Fruit fly (Drosophila melanogaster): Measurements from ENCODE around the gene GILT2.

Gene GILT2

DNA sequence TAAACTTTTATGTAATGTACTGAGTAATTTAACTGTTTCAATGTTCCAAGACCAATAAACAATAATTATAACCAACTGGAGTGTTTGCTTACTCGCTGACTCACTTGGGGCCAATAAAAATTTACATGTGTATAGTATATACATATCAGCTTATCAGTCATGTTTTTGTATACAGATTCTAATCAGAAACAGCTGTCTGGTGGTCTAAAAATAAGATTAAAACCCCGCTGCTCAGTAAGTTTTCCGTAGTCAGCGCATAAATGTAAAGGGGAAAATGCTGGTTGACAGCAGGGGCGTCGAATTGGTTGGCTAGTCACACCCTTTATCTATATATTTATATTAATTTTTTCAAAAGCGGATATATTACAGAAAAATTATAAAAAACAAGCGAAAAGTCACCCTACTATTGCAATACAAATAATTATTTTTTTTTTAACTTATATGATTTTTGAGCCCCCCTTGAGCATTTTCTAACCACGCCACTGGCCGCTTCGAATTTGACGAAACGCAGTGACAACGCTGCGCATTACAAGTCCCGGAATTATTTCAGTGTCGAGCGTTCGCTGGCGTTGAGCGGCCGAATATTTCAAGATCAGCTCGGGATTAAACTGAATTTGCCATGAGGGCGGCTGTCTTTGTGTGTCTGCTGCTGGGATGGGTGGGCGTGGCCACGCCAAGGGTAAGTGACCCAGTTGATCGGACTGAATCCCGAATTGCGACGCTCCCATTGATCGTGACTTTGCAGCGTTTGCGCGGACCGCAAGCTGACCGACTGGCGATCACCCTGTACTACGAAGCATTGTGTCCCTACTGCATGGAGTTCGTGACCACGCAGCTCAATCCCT is at the start of gene GILT2:
TSS of gene GILT2 (plus strand) at position 547 of the 845 bp plus-strand sequence.
- TF ChIP-seq OdsH (GFP tag; optimal IDR thresholded peaks at IDR 0.05) (peak; percentile 89), jim (GFP tag; optimal IDR thresholded peaks at IDR 0.05) (no peak), Dif (GFP tag; optimal IDR thresholded peaks at IDR 0.05; ENCODE audit: partially characterized antibody) (peak; percentile 53), dmrt93B (GFP tag; optimal IDR thresholded peaks at IDR 0.05) (peak; percentile 83), CrebA (GFP tag; optimal IDR thresholded peaks at IDR 0.05; ENCODE audit: borderline replicate concordance) (peak; percentile 28), HLH106 (tag; optimal IDR thresholded peaks at IDR 0.05) (peak; percentile 87), woc (GFP tag; optimal IDR thresholded peaks at IDR 0.05) (no peak), br (GFP tag; optimal IDR thresholded peaks at IDR 0.05) (peak; percentile 81), foxo (GFP tag; optimal IDR thresholded peaks at IDR 0.05) (peak in 1 of 2 experiments; percentile 91), Hr78 (GFP tag; optimal IDR thresholded peaks at IDR 0.05) (no peak), Vsx2 (GFP tag; optimal IDR thresholded peaks at IDR 0.05; ENCODE audit: partially characterized antibody) (peak; percentile 57), fru (GFP tag; optimal IDR thresholded peaks at IDR 0.05) (peak; percentile 88), CG9705 (GFP tag; optimal IDR thresholded peaks at IDR 0.05) (peak; percentile 66), h (GFP tag; optimal IDR thresholded peaks at IDR 0.05) (peak; percentile 90), rgr (GFP tag; optimal IDR thresholded peaks at IDR 0.05) (peak; percentile 91), sage (GFP tag; optimal IDR thresholded peaks at IDR 0.05) (peak; percentile 87), CG32264 (GFP tag; optimal IDR thresholded peaks at IDR 0.05) (peak; percentile 45), dsf (GFP tag; optimal IDR thresholded peaks at IDR 0.05; ENCODE audit: borderline replicate concordance) (no peak), dl (GFP tag; optimal IDR thresholded peaks at IDR 0.05; ENCODE audit: insufficient read depth in 1 of 2, partially characterized antibody in 2 of 2) (no peak), Mio (GFP tag; optimal IDR thresholded peaks at IDR 0.05) (no peak), Rel (GFP tag; optimal IDR thresholded peaks at IDR 0.05) (peak; percentile 3), Rel (tag; optimal IDR thresholded peaks at IDR 0.05) (peak; percentile 65), ey (GFP tag; optimal IDR thresholded peaks at IDR 0.05) (peak; percentile 79), Sp1 (GFP tag; optimal IDR thresholded peaks at IDR 0.05) (peak; percentile 91), lola (GFP tag; optimal IDR thresholded peaks at IDR 0.05) (no peak), Jra (GFP tag; optimal IDR thresholded peaks at IDR 0.05) (peak; percentile 39), psq (GFP tag; optimal IDR thresholded peaks at IDR 0.05) (peak; percentile 86), GATAd (GFP tag; optimal IDR thresholded peaks at IDR 0.05) (peak; percentile 8), sv (GFP tag; optimal IDR thresholded peaks at IDR 0.05) (peak; percentile 85)

DNA sequence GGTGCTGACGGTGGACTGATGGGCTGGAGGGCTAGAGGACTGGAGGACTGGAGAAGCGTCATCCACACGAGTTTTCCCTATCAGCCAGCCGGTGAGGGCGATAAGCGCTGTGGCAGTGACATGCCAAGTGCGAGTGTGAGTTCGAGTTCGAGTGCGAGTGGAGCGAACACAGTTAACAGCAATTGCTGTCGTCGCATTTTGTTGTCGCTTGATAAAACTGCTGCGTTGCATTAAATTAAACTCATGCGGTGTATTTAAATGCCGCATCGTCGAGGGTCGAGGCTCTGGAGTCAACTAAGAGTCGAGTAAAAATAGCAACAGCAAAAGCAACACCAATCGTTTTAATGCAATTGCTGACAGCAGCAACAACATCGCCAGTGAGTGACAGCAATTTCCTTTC is 49.1 kb upstream of the GILT2 start:
- peak; percentile 15 for TF ChIP-seq h (GFP tag; optimal IDR thresholded peaks at IDR 0.05)
- TF ChIP-seq brk (GFP tag; optimal IDR thresholded peaks at IDR 0.05), result no peak

DNA sequence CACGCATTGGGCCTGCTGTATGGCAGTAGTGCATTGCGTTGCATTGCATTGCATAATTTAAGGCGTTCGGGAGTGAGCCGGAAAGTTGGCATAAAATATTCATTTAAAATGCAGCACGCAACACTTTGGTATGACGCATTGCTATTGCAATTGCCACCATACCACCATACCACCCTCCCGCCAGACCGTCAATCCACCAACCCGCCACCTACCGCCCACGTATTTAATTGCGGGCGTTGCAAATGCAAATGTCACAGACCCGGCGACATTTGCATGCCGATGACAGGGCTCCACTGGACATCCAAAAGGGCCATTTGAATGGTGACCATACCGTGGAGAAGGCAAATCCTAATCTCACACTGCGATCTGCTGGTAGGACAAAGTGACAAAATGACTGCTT is 43.9 kb upstream of the GILT2 start:
- TF ChIP-seq Rel (GFP tag; optimal IDR thresholded peaks at IDR 0.05) (no peak), Rel (tag; optimal IDR thresholded peaks at IDR 0.05) (no peak), Sp1 (GFP tag; optimal IDR thresholded peaks at IDR 0.05) (no peak), CrebA (GFP tag; optimal IDR thresholded peaks at IDR 0.05; ENCODE audit: borderline replicate concordance) (no peak), dsf (GFP tag; optimal IDR thresholded peaks at IDR 0.05; ENCODE audit: borderline replicate concordance) (no peak), Hr78 (GFP tag; optimal IDR thresholded peaks at IDR 0.05) (no peak)

DNA sequence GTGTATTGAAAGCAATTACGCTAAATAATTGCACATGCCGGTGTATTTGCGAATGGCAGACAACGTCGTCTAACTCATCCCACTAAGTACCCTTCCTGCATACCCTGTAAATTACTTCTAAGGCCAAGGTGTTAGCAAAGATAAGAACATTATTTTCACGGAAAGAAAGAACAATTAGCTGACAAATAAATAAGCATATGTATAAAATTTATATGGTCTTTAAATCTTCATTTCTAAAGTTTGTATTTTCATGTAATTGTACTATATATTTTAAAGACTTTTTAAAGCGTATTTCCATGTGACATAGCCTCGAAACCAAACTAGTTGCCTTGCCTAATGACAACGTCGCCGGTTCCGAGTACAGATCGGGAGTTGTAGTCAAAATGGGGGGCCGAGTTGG is 41.4 kb upstream of the GILT2 start:
- no peak for TF ChIP-seq usp (GFP tag; optimal IDR thresholded peaks at IDR 0.05)
- no peak for TF ChIP-seq OdsH (GFP tag; optimal IDR thresholded peaks at IDR 0.05)
- no peak for TF ChIP-seq rgr (GFP tag; optimal IDR thresholded peaks at IDR 0.05)
- no peak for TF ChIP-seq br (GFP tag; optimal IDR thresholded peaks at IDR 0.05)
- no peak for TF ChIP-seq Dfd (GFP tag; optimal IDR thresholded peaks at IDR 0.05)
- no peak for TF ChIP-seq Abd-B (GFP tag; optimal IDR thresholded peaks at IDR 0.05)
- TF ChIP-seq Mio (GFP tag; optimal IDR thresholded peaks at IDR 0.05), result no peak
- no peak for TF ChIP-seq Jra (GFP tag; optimal IDR thresholded peaks at IDR 0.05)
- TF ChIP-seq jim (GFP tag; optimal IDR thresholded peaks at IDR 0.05), result no peak
- no peak for TF ChIP-seq sage (GFP tag; optimal IDR thresholded peaks at IDR 0.05)
- no peak for TF ChIP-seq CrebA (GFP tag; optimal IDR thresholded peaks at IDR 0.05; ENCODE audit: borderline replicate concordance)
- TF ChIP-seq GATAd (GFP tag; optimal IDR thresholded peaks at IDR 0.05), result no peak
- no peak for TF ChIP-seq dsf (GFP tag; optimal IDR thresholded peaks at IDR 0.05; ENCODE audit: borderline replicate concordance)
- TF ChIP-seq woc (GFP tag; optimal IDR thresholded peaks at IDR 0.05), result no peak
- TF ChIP-seq psq (GFP tag; optimal IDR thresholded peaks at IDR 0.05), result no peak
- no peak for TF ChIP-seq pan (optimal IDR thresholded peaks at IDR 0.05)

All from whole organism, wandering third instar larva.